Worm (Caenorhabditis elegans) whole organism, L1 larva: ENCODE results near the gene set-3.

Source experiments
- aly-2 ChIP-seq: fragments of 150-350 bp; optimal IDR thresholded peaks from 2 replicates; lab custom pipeline; 2014; ENCODE audit warnings: missing biosample characterization, missing genetic modification characterization
- ama-1 ChIP-seq: fragments of 150-350 bp; optimal IDR thresholded peaks from 2 replicates; lab custom pipeline; 2014
- ceh-63 ChIP-seq: fragments of 200-800 bp; sonication (Bioruptor generic); optimal IDR thresholded peaks from 2 replicates; lab custom pipeline; 2018; ENCODE audit warnings: mild to moderate bottlenecking, missing genetic modification characterization, missing compliant biosample characterization
- ceh-8 ChIP-seq: fragments of 200-800 bp; sonication (Bioruptor generic); optimal IDR thresholded peaks from 2 replicates; lab custom pipeline; 2018; ENCODE audit warnings: mild to moderate bottlenecking, missing genetic modification characterization, moderate library complexity, missing compliant biosample characterization
- dsc-1 ChIP-seq: sonication (generic microtip); optimal IDR thresholded peaks from 2 replicates; lab custom pipeline; 2016; ENCODE audit warnings: mild to moderate bottlenecking, missing genetic modification characterization, missing compliant biosample characterization
- efl-1 ChIP-seq, 4 experiments: fragments of 150-350 bp; optimal IDR thresholded peaks in 3 of 4; peaks in 1 of 4; 1 replicate in 1 of 4; 2 replicates in 3 of 4; lab custom pipeline; 2014; ENCODE audit warnings: missing biosample characterization in 2 of 4, missing genetic modification characterization in 2 of 4, missing genetic modification reagents in 2 of 4
- elt-2 ChIP-seq: sonication (generic microtip); optimal IDR thresholded peaks from 2 replicates; lab custom pipeline; 2016; ENCODE audit warnings: missing genetic modification characterization, mild to moderate bottlenecking, inconsistent platforms, missing compliant biosample characterization, missing genetic modification reagents
- ets-5 ChIP-seq: fragments of 200-800 bp; sonication (Bioruptor generic); IDR thresholded peaks from 2 replicates; pipeline ENCODE4 v1.3.6; 2022; ENCODE audit warnings: missing genetic modification characterization, missing compliant biosample characterization
- fkh-8 ChIP-seq: sonication (generic microtip); optimal IDR thresholded peaks from 2 replicates; lab custom pipeline; 2016; ENCODE audit warnings: mild to moderate bottlenecking, missing genetic modification characterization, missing compliant biosample characterization
- jun-1 ChIP-seq: fragments of 150-350 bp; optimal IDR thresholded peaks from 2 replicates; lab custom pipeline; 2014; ENCODE audit warnings: missing biosample characterization, missing genetic modification reagents, missing genetic modification characterization
- lin-14 ChIP-seq: fragments of 200-800 bp; sonication (Bioruptor generic); optimal IDR thresholded peaks from 2 replicates; lab custom pipeline; 2018; ENCODE audit warnings: mild to moderate bottlenecking, missing genetic modification characterization, moderate library complexity, missing compliant biosample characterization
- lin-35 ChIP-seq, 2 experiments: fragments of 150-350 bp; optimal IDR thresholded peaks; 2 replicates each; lab custom pipeline; 2014; ENCODE audit warnings: missing biosample characterization in 2 of 2, missing genetic modification characterization in 2 of 2, missing genetic modification reagents in 2 of 2
- lin-39 ChIP-seq: fragments of 150-350 bp; optimal IDR thresholded peaks from 2 replicates; lab custom pipeline; 2014; ENCODE audit warnings: missing biosample characterization, missing genetic modification reagents, missing genetic modification characterization
- lsy-2 ChIP-seq, 2 experiments: fragments of 150-350 bp; optimal IDR thresholded peaks; 2 replicates each; lab custom pipeline; 2014; ENCODE audit warnings: missing biosample characterization in 2 of 2, missing genetic modification characterization in 2 of 2
- mdl-1 ChIP-seq, 2 experiments: fragments of 150-350 bp; optimal IDR thresholded peaks; 2 replicates each; lab custom pipeline; 2014 to 2017; ENCODE audit warnings: missing biosample characterization in 2 of 2, missing genetic modification characterization in 2 of 2, inconsistent platforms in 1 of 2
- nhr-11 ChIP-seq: fragments of 150-350 bp; optimal IDR thresholded peaks from 2 replicates; lab custom pipeline; 2014; ENCODE audit warnings: missing biosample characterization, missing genetic modification characterization
- nhr-12 ChIP-seq: sonication (generic microtip); optimal IDR thresholded peaks from 2 replicates; lab custom pipeline; 2017; ENCODE audit warnings: missing biosample characterization, missing genetic modification characterization
- nhr-20 ChIP-seq: sonication (generic microtip); optimal IDR thresholded peaks from 2 replicates; lab custom pipeline; 2016; ENCODE audit warnings: mild to moderate bottlenecking, missing genetic modification characterization, missing compliant biosample characterization
- nhr-71 ChIP-seq: sonication (generic microtip); optimal IDR thresholded peaks from 2 replicates; lab custom pipeline; 2016; ENCODE audit warnings: mild to moderate bottlenecking, missing genetic modification characterization, moderate library complexity, missing compliant biosample characterization
- nhr-77 ChIP-seq: fragments of 150-350 bp; optimal IDR thresholded peaks from 2 replicates; lab custom pipeline; 2014; ENCODE audit warnings: missing biosample characterization, missing genetic modification characterization
- nhr-84 ChIP-seq: sonication (generic microtip); optimal IDR thresholded peaks from 2 replicates; lab custom pipeline; 2017; ENCODE audit warnings: missing biosample characterization, missing genetic modification characterization
- nhr-85 ChIP-seq: sonication (generic microtip); peaks from one replicate; lab custom pipeline; 2016; ENCODE audit warnings: missing genetic modification characterization, inconsistent platforms, missing compliant biosample characterization
- nhr-90 ChIP-seq: sonication (generic microtip); optimal IDR thresholded peaks from 2 replicates; lab custom pipeline; 2016; ENCODE audit warnings: mild to moderate bottlenecking, missing genetic modification characterization, missing compliant biosample characterization; ENCODE audit not compliant: poor library complexity
- pqm-1 ChIP-seq: sonication (generic microtip); optimal IDR thresholded peaks from 3 replicates; lab custom pipeline; 2017; ENCODE audit warnings: missing biosample characterization, missing genetic modification characterization
- rnt-1 ChIP-seq: sonication (generic microtip); optimal IDR thresholded peaks from 2 replicates; lab custom pipeline; 2016; ENCODE audit warnings: mild to moderate bottlenecking, missing genetic modification characterization, moderate library complexity, missing compliant biosample characterization
- skn-1 ChIP-seq: fragments of 150-350 bp; optimal IDR thresholded peaks from 2 replicates; lab custom pipeline; 2014; ENCODE audit warnings: missing biosample characterization, missing genetic modification characterization
- snu-23 ChIP-seq: sonication (generic microtip); optimal IDR thresholded peaks from 2 replicates; lab custom pipeline; 2016; ENCODE audit warnings: missing genetic modification characterization, missing compliant biosample characterization
- sptf-1 ChIP-seq: fragments of 150-350 bp; optimal IDR thresholded peaks from 2 replicates; lab custom pipeline; 2014; ENCODE audit warnings: missing biosample characterization, missing genetic modification characterization
- swsn-7 ChIP-seq: sonication (generic microtip); optimal IDR thresholded peaks from 2 replicates; lab custom pipeline; 2016; ENCODE audit warnings: missing genetic modification characterization, missing compliant biosample characterization
- tlp-1 ChIP-seq: fragments of 150-350 bp; optimal IDR thresholded peaks from 2 replicates; lab custom pipeline; 2014; ENCODE audit warnings: missing biosample characterization, missing genetic modification characterization
- zag-1 ChIP-seq: fragments of 150-350 bp; optimal IDR thresholded peaks from 2 replicates; lab custom pipeline; 2014; ENCODE audit warnings: missing biosample characterization, missing genetic modification characterization

Gene set-3

ce11 chrIII:9731313-9731912 is 37.0 kb upstream of the set-3 start:
- TF ChIP-seq efl-1 (optimal IDR thresholded peaks at IDR 0.05; lab: Kevin White, UChicago) (no peak), efl-1 (GFP tag; optimal IDR thresholded peaks at IDR 0.05 in 1 of 2; lab: Kevin White, UChicago) (peak in 1 of 2 experiments; percentile 3), lin-14 (GFP tag; lab: Kevin White, UChicago) (peak; percentile 90), lsy-2 (tag; optimal IDR thresholded peaks at IDR 0.05; lab: Kevin White, UChicago) (peak; percentile 1 to 7), zag-1 (tag; lab: Kevin White, UChicago) (no peak), ceh-8 (GFP tag; lab: Kevin White, UChicago) (no peak), nhr-20 (peak; percentile 20), sptf-1 (tag; lab: Kevin White, UChicago) (no peak), lin-39 (peak; percentile 51), dsc-1 (tag; lab: Kevin White, UChicago) (peak; percentile 75), ceh-63 (GFP tag; lab: Kevin White, UChicago) (no peak), snu-23 (GFP tag; lab: Kevin White, UChicago) (peak; percentile 19), aly-2 (no peak), nhr-11 (tag; lab: Kevin White, UChicago) (no peak), swsn-7 (tag; lab: Kevin White, UChicago) (peak; percentile 24), nhr-85 (peak; percentile 9), rnt-1 (tag; lab: Kevin White, UChicago) (peak; percentile 74), nhr-71 (tag; lab: Kevin White, UChicago) (peak; percentile 60)

ce11 chrIII:9730407-9730806 is 36.0 kb upstream of the set-3 start:
- TF ChIP-seq swsn-7 (tag; lab: Kevin White, UChicago), result no peak
- TF ChIP-seq dsc-1 (tag; lab: Kevin White, UChicago), result peak; percentile 53
- TF ChIP-seq skn-1 (tag; lab: Kevin White, UChicago), result no peak
- no peak for TF ChIP-seq efl-1 (optimal IDR thresholded peaks at IDR 0.05; lab: Kevin White, UChicago)
- TF ChIP-seq efl-1 (GFP tag; optimal IDR thresholded peaks at IDR 0.05 in 1 of 2; lab: Kevin White, UChicago), result peak in 1 of 2 experiments; percentile 42

ce11 chrIII:9727439-9727838 is 33.1 kb upstream of the set-3 start, which contains the start of gene C07A9.12:
C07A9.12 (minus strand) TSS chrIII:9727539.
- TF ChIP-seq dsc-1 (tag; lab: Kevin White, UChicago), result peak; percentile 3
- no peak for TF ChIP-seq nhr-77 (tag; lab: Kevin White, UChicago)

- TF ChIP-seq tlp-1 (no peak), skn-1 (tag; lab: Kevin White, UChicago) (no peak), fkh-8 (no peak), nhr-12 (tag; lab: Kevin White, UChicago) (no peak), ama-1 (lab: Kevin White, UChicago) (no peak), aly-2 (no peak), rnt-1 (tag; lab: Kevin White, UChicago) (no peak), lin-39 (no peak), zag-1 (tag; lab: Kevin White, UChicago) (no peak), mdl-1 (tag; optimal IDR thresholded peaks at IDR 0.05; lab: Kevin White, UChicago) (no peak), nhr-90 (tag; lab: Kevin White, UChicago) (no peak), lin-14 (GFP tag; lab: Kevin White, UChicago) (no peak), ets-5 (GFP tag; lab: Robert Waterston, UW) (no peak)
These were observed 30.7 kb upstream of the set-3 start, which contains the start of gene clec-162 for ce11 chrIII:9725114-9725513. clec-162 (minus strand) TSS chrIII:9725214.

- TF ChIP-seq nhr-20 (peak; percentile 5), nhr-71 (tag; lab: Kevin White, UChicago) (peak; percentile 8), pqm-1 (tag; lab: Kevin White, UChicago) (peak; percentile 44), tlp-1 (peak; percentile 59), nhr-84 (tag; lab: Kevin White, UChicago) (no peak), jun-1 (tag; lab: Kevin White, UChicago) (no peak), lin-35 (GFP tag; optimal IDR thresholded peaks at IDR 0.05; lab: Kevin White, UChicago) (peak in 1 of 2 experiments; percentile 26), elt-2 (peak; percentile 91)
These were observed 27.6 kb upstream of the set-3 start for ce11 chrIII:9721991-9722390.
